In genomic region chr3L:7854752-7855454, dm6 we compare ENCODE assay signal across 1 fruit fly cellular context.
A peak's percentile ranks its signal among the peaks of the same experiment; 100 is the strongest.
TF ChIP-seq lines count a peak whose summit lies in the region.

No protein-coding gene starts in this region.

TF ChIP-seq in whole organism, embryonic, 481 proteins besides CTCF, POLR2A, EP300 and RAD21 (continued from another document and continues in another):
- TF ChIP-seq CG10462 (GFP tag; optimal IDR thresholded peaks at IDR 0.05; lab: Kevin White, UChicago) (no peak), psq (GFP tag; optimal IDR thresholded peaks at IDR 0.05; lab: Kevin White, UChicago) (no peak), bcd (GFP tag; optimal IDR thresholded peaks at IDR 0.05; lab: Kevin White, UChicago) (no peak), Adf1 (GFP tag; IDR thresholded peaks at IDR 0.05; lab: Robert Waterston, UW) (peak; percentile 97), Bgb (GFP tag; IDR thresholded peaks at IDR 0.05; lab: Robert Waterston, UW; ENCODE audit: partially characterized antibody) (no peak), NC2α (GFP tag; optimal IDR thresholded peaks at IDR 0.05; lab: Kevin White, UChicago) (peak; percentile 71), CG10147 (GFP tag; optimal IDR thresholded peaks at IDR 0.05; lab: Kevin White, UChicago) (peak; percentile 45), h (optimal IDR thresholded peaks at IDR 0.05; lab: Kevin White, UChicago) (no peak), dati (GFP tag; IDR thresholded peaks at IDR 0.05; lab: Robert Waterston, UW) (no peak), Med (GFP tag; lab: Kevin White, UChicago) (peak; percentile 94), B-H1 (GFP tag; IDR thresholded peaks at IDR 0.05; lab: Robert Waterston, UW) (no peak; the same call in 2 of the 3 replicates), gsb-n (tag; optimal IDR thresholded peaks at IDR 0.05; lab: Kevin White, UChicago) (peak; percentile 54), nau (GFP tag; optimal IDR thresholded peaks at IDR 0.05; lab: Kevin White, UChicago) (peak; percentile 90), Awh (GFP tag; IDR thresholded peaks at IDR 0.05; lab: Robert Waterston, UW) (0 out of 2 replicates have a peak, but pooled peaks have one; percentile 8), CG15479 (GFP tag; optimal IDR thresholded peaks at IDR 0.05; lab: Kevin White, UChicago) (no peak), CG10321 (GFP tag; IDR thresholded peaks at IDR 0.05; lab: Robert Waterston, UW) (no peak), CG2712 (tag; optimal IDR thresholded peaks at IDR 0.05; lab: Kevin White, UChicago) (peak; percentile 56), ken (GFP tag; IDR thresholded peaks at IDR 0.05; lab: Robert Waterston, UW) (no peak), row (GFP tag; IDR thresholded peaks at IDR 0.05; lab: Robert Waterston, UW) (peak; percentile 44; the same call in 1 of the 3 replicates), pum (GFP tag; optimal IDR thresholded peaks at IDR 0.05; lab: Kevin White, UChicago) (no peak), CG8478 (optimal IDR thresholded peaks at IDR 0.05; lab: Kevin White, UChicago) (no peak), CG12769 (tag; optimal IDR thresholded peaks at IDR 0.05; lab: Kevin White, UChicago) (peak; percentile 76), Hr39 (optimal IDR thresholded peaks at IDR 0.05; lab: Kevin White, UChicago) (no peak), Bteb2 (GFP tag; optimal IDR thresholded peaks at IDR 0.05; lab: Kevin White, UChicago) (no peak), CG2120 (GFP tag; optimal IDR thresholded peaks at IDR 0.05; lab: Kevin White, UChicago) (no peak), org-1 (GFP tag; optimal IDR thresholded peaks at IDR 0.05; lab: Kevin White, UChicago) (peak; percentile 70), CG1529 (GFP tag; optimal IDR thresholded peaks at IDR 0.05; lab: Kevin White, UChicago) (peak; percentile 69), vnd (GFP tag; IDR thresholded peaks at IDR 0.05; lab: Robert Waterston, UW; ENCODE audit: partially characterized antibody) (no peak), mld (GFP tag; IDR thresholded peaks at IDR 0.05; lab: Robert Waterston, UW; ENCODE audit: partially characterized antibody) (0 out of 3 replicates have a peak, but pooled peaks have one; percentile 33), Hr3 (GFP tag; optimal IDR thresholded peaks at IDR 0.05; lab: Kevin White, UChicago) (no peak), dmrt11E (tag; optimal IDR thresholded peaks at IDR 0.05; lab: Kevin White, UChicago) (no peak), sens (GFP tag; lab: Kevin White, UChicago) (peak; percentile 77), esg (GFP tag; conservative IDR thresholded peaks at IDR 0.05; lab: Robert Waterston, UW) (no peak), aop (GFP tag; IDR thresholded peaks at IDR 0.05; lab: Robert Waterston, UW) (no peak), sug (tag; optimal IDR thresholded peaks at IDR 0.05; lab: Kevin White, UChicago) (peak; percentile 50), HmgD (GFP tag; optimal IDR thresholded peaks at IDR 0.05; lab: Kevin White, UChicago) (no peak), CG13424 (tag; optimal IDR thresholded peaks at IDR 0.05; lab: Kevin White, UChicago) (no peak), crc (GFP tag; optimal IDR thresholded peaks at IDR 0.05; lab: Kevin White, UChicago) (peak; percentile 15), pho (GFP tag; optimal IDR thresholded peaks at IDR 0.05; lab: Kevin White, UChicago) (no peak), CG14667 (GFP tag; IDR thresholded peaks at IDR 0.05; lab: Robert Waterston, UW) (no peak), CG17829 (tag; optimal IDR thresholded peaks at IDR 0.05; lab: Kevin White, UChicago) (peak; percentile 34), CG32767 (GFP tag; IDR thresholded peaks at IDR 0.05; lab: Robert Waterston, UW) (peak; percentile 40; the same call in 1 of the 2 replicates), CG18011 (GFP tag; optimal IDR thresholded peaks at IDR 0.05; lab: Kevin White, UChicago) (no peak), Ets97D (GFP tag; optimal IDR thresholded peaks at IDR 0.05; lab: Kevin White, UChicago) (peak; percentile 96), lab (GFP tag; optimal IDR thresholded peaks at IDR 0.05; lab: Kevin White, UChicago) (peak; percentile 94), GATAe (GFP tag; conservative IDR thresholded peaks at IDR 0.05; lab: Robert Waterston, UW) (no peak), sisA (GFP tag; IDR thresholded peaks at IDR 0.05; lab: Robert Waterston, UW) (no peak), bbx (GFP tag; IDR thresholded peaks at IDR 0.05; lab: Robert Waterston, UW; ENCODE audit: partially characterized antibody) (no peak; the same call in 1 of the 2 replicates), ranshi (GFP tag; IDR thresholded peaks at IDR 0.05; lab: Robert Waterston, UW) (no peak; the same call in 1 of the 2 replicates), CG14050 (GFP tag; IDR thresholded peaks at IDR 0.05; lab: Robert Waterston, UW) (peak; percentile 24; the same call in 1 of the 3 replicates), E2f1 (GFP tag; IDR thresholded peaks at IDR 0.05; lab: Robert Waterston, UW) (no peak), Dad (GFP tag; optimal IDR thresholded peaks at IDR 0.05; lab: Kevin White, UChicago) (no peak), dm (GFP tag; optimal IDR thresholded peaks at IDR 0.05; lab: Kevin White, UChicago) (no peak), CG15514 (GFP tag; optimal IDR thresholded peaks at IDR 0.05; lab: Kevin White, UChicago) (peak; percentile 85), nerfin-2 (GFP tag; IDR thresholded peaks at IDR 0.05; lab: Robert Waterston, UW; ENCODE audit: partially characterized antibody) (no peak), CG8290 (GFP tag; optimal IDR thresholded peaks at IDR 0.05; lab: Kevin White, UChicago) (no peak), CG8290 (tag; optimal IDR thresholded peaks at IDR 0.05; lab: Kevin White, UChicago) (peak; percentile 66 to 68), CG6254 (GFP tag; optimal IDR thresholded peaks at IDR 0.05; lab: Kevin White, UChicago) (peak; percentile 88), pita (GFP tag; optimal IDR thresholded peaks at IDR 0.05; lab: Kevin White, UChicago) (no peak), zen (tag; optimal IDR thresholded peaks at IDR 0.05; lab: Kevin White, UChicago) (no peak), abd-A (tag; optimal IDR thresholded peaks at IDR 0.05; lab: Kevin White, UChicago) (peak; percentile 68), CG18262 (tag; optimal IDR thresholded peaks at IDR 0.05; lab: Kevin White, UChicago) (peak; percentile 43), Atf3 (GFP tag; optimal IDR thresholded peaks at IDR 0.05; lab: Kevin White, UChicago) (no peak), CG4424 (GFP tag; optimal IDR thresholded peaks at IDR 0.05; lab: Kevin White, UChicago) (no peak), CG12104 (GFP tag; optimal IDR thresholded peaks at IDR 0.05; lab: Kevin White, UChicago) (no peak), CG8281 (tag; optimal IDR thresholded peaks at IDR 0.05; lab: Kevin White, UChicago) (peak; percentile 31), Dip2 (GFP tag; IDR thresholded peaks at IDR 0.05; lab: Robert Waterston, UW) (no peak), sr (GFP tag; IDR thresholded peaks at IDR 0.05; lab: Robert Waterston, UW) (peak; percentile 72; the same call in 1 of the 3 replicates), Dfd (GFP tag; optimal IDR thresholded peaks at IDR 0.05; lab: Kevin White, UChicago) (no peak), twi (tag; optimal IDR thresholded peaks at IDR 0.05; lab: Kevin White, UChicago) (no peak), ac (GFP tag; optimal IDR thresholded peaks at IDR 0.05; lab: Kevin White, UChicago) (peak; percentile 26), en (GFP tag; optimal IDR thresholded peaks at IDR 0.05; lab: Kevin White, UChicago) (no peak), ATbp (GFP tag; optimal IDR thresholded peaks at IDR 0.05; lab: Kevin White, UChicago) (peak; percentile 88), CG8388 (GFP tag; optimal IDR thresholded peaks at IDR 0.05; lab: Kevin White, UChicago) (peak; percentile 62), CG10543 (GFP tag; optimal IDR thresholded peaks at IDR 0.05; lab: Kevin White, UChicago) (peak; percentile 76), CG12744 (GFP tag; optimal IDR thresholded peaks at IDR 0.05; lab: Kevin White, UChicago) (no peak), bab2 (GFP tag; optimal IDR thresholded peaks at IDR 0.05; lab: Kevin White, UChicago) (no peak), CG18764 (GFP tag; optimal IDR thresholded peaks at IDR 0.05; lab: Kevin White, UChicago) (no peak), ash1 (GFP tag; optimal IDR thresholded peaks at IDR 0.05; lab: Kevin White, UChicago) (peak; percentile 74), unc-4 (GFP tag; IDR thresholded peaks at IDR 0.05; lab: Robert Waterston, UW; ENCODE audit: partially characterized antibody) (no peak), CG8924 (tag; optimal IDR thresholded peaks at IDR 0.05; lab: Kevin White, UChicago) (peak; percentile 33), bowl (GFP tag; IDR thresholded peaks at IDR 0.05; lab: Robert Waterston, UW) (no peak), CG3726 (GFP tag; IDR thresholded peaks at IDR 0.05; lab: Robert Waterston, UW) (no peak; the same call in 2 of the 3 replicates), Camta (GFP tag; optimal IDR thresholded peaks at IDR 0.05; lab: Kevin White, UChicago) (peak; percentile 9), Sin3A (optimal IDR thresholded peaks at IDR 0.05; lab: Kevin White, UChicago) (no peak), CG7786 (GFP tag; optimal IDR thresholded peaks at IDR 0.05; lab: Kevin White, UChicago) (no peak), Lim3 (GFP tag; IDR thresholded peaks at IDR 0.05; lab: Robert Waterston, UW) (no peak), CG13624 (GFP tag; optimal IDR thresholded peaks at IDR 0.05; lab: Kevin White, UChicago) (no peak), fd64A (GFP tag; optimal IDR thresholded peaks at IDR 0.05; lab: Kevin White, UChicago) (peak; percentile 97), Ptx1 (GFP tag; IDR thresholded peaks at IDR 0.05; lab: Robert Waterston, UW) (no peak), gt (GFP tag; IDR thresholded peaks at IDR 0.05; lab: Robert Waterston, UW) (no peak), Hand (GFP tag; optimal IDR thresholded peaks at IDR 0.05; lab: Kevin White, UChicago) (peak; percentile 78), YL-1 (GFP tag; optimal IDR thresholded peaks at IDR 0.05; lab: Kevin White, UChicago) (peak; percentile 65), CoRest (tag; optimal IDR thresholded peaks at IDR 0.05; lab: Kevin White, UChicago) (no peak), CG14860 (GFP tag; IDR thresholded peaks at IDR 0.05; lab: Robert Waterston, UW; ENCODE audit: partially characterized antibody) (no peak), Ravus (GFP tag; IDR thresholded peaks at IDR 0.05; lab: Robert Waterston, UW) (no peak), CG15011 (GFP tag; optimal IDR thresholded peaks at IDR 0.05; lab: Kevin White, UChicago) (peak; percentile 63), Deaf1 (tag; optimal IDR thresholded peaks at IDR 0.05; lab: Kevin White, UChicago) (peak; percentile 100), CG1603 (tag; optimal IDR thresholded peaks at IDR 0.05; lab: Kevin White, UChicago) (peak; percentile 63), Sry-δ (GFP tag; optimal IDR thresholded peaks at IDR 0.05; lab: Kevin White, UChicago) (no peak), CG7987 (GFP tag; optimal IDR thresholded peaks at IDR 0.05; lab: Kevin White, UChicago) (peak; percentile 91), tll (GFP tag; optimal IDR thresholded peaks at IDR 0.05; lab: Kevin White, UChicago) (no peak), CG17359 (tag; optimal IDR thresholded peaks at IDR 0.05; lab: Kevin White, UChicago) (peak; percentile 80), Ets65A (GFP tag; lab: Kevin White, UChicago) (peak; percentile 12), CG7372 (GFP tag; IDR thresholded peaks at IDR 0.05; lab: Robert Waterston, UW) (no peak), ewg (GFP tag; optimal IDR thresholded peaks at IDR 0.05; lab: Kevin White, UChicago) (peak; percentile 77), CkIIα-i1 (GFP tag; IDR thresholded peaks at IDR 0.05; lab: Robert Waterston, UW) (no peak), CG30403 (GFP tag; optimal IDR thresholded peaks at IDR 0.05; lab: Kevin White, UChicago) (no peak), fru (optimal IDR thresholded peaks at IDR 0.05; lab: Kevin White, UChicago) (no peak), cad (GFP tag; optimal IDR thresholded peaks at IDR 0.05; lab: Kevin White, UChicago) (no peak), CG31441 (GFP tag; IDR thresholded peaks at IDR 0.05; lab: Robert Waterston, UW) (peak; percentile 64; the same call in 1 of the 2 replicates), trem (tag; optimal IDR thresholded peaks at IDR 0.05; lab: Kevin White, UChicago) (peak; percentile 42), CG3995 (GFP tag; optimal IDR thresholded peaks at IDR 0.05; lab: Kevin White, UChicago) (no peak), CG2199 (GFP tag; IDR thresholded peaks at IDR 0.05; lab: Robert Waterston, UW) (peak; percentile 52; the same call in 1 of the 3 replicates), CG11695 (GFP tag; IDR thresholded peaks at IDR 0.05; lab: Robert Waterston, UW) (peak; percentile 30; the same call in 1 of the 3 replicates), CG4617 (GFP tag; optimal IDR thresholded peaks at IDR 0.05; lab: Kevin White, UChicago; ENCODE audit: borderline replicate concordance) (no peak), NC2β (GFP tag; optimal IDR thresholded peaks at IDR 0.05; lab: Kevin White, UChicago) (peak; percentile 36), CG43689 (GFP tag; IDR thresholded peaks at IDR 0.05; lab: Robert Waterston, UW) (no peak), kay (GFP tag; optimal IDR thresholded peaks at IDR 0.05; lab: Kevin White, UChicago) (no peak), lov (optimal IDR thresholded peaks at IDR 0.05; lab: Kevin White, UChicago) (no peak), lov (GFP tag; IDR thresholded peaks at IDR 0.05; lab: Robert Waterston, UW) (peak; percentile 72; the same call in 2 of the 3 replicates), otp (GFP tag; IDR thresholded peaks at IDR 0.05; lab: Robert Waterston, UW) (no peak), CG3847 (GFP tag; IDR thresholded peaks at IDR 0.05; lab: Robert Waterston, UW) (0 out of 2 replicates have a peak, but pooled peaks have one; percentile 18), CG11247 (GFP tag; IDR thresholded peaks at IDR 0.05; lab: Robert Waterston, UW) (0 out of 2 replicates have a peak, but pooled peaks have one; percentile 32), Antp (GFP tag; optimal IDR thresholded peaks at IDR 0.05; lab: Kevin White, UChicago) (no peak), unpg (GFP tag; optimal IDR thresholded peaks at IDR 0.05; lab: Kevin White, UChicago) (peak; percentile 46), Stat92E (GFP tag; optimal IDR thresholded peaks at IDR 0.05; lab: Kevin White, UChicago) (peak in 1 of 3 experiments; percentile 5), ab (GFP tag; optimal IDR thresholded peaks at IDR 0.05; lab: Kevin White, UChicago) (no peak), CG17186 (GFP tag; optimal IDR thresholded peaks at IDR 0.05; lab: Kevin White, UChicago) (peak; percentile 71), shn (GFP tag; optimal IDR thresholded peaks at IDR 0.05; lab: Kevin White, UChicago) (no peak), Gsc (GFP tag; IDR thresholded peaks at IDR 0.05; lab: Robert Waterston, UW) (no peak), tap (tag; optimal IDR thresholded peaks at IDR 0.05; lab: Kevin White, UChicago) (peak; percentile 78), CG17802 (tag; optimal IDR thresholded peaks at IDR 0.05; lab: Kevin White, UChicago) (no peak), stwl (tag; optimal IDR thresholded peaks at IDR 0.05; lab: Kevin White, UChicago) (peak; percentile 55)
